Worm (Caenorhabditis elegans) whole organism, L4 larva: ENCODE results near the gene nhr-20.

Experiments
- R02D3.7 ChIP-seq: fragments of 150-350 bp; sonication (generic microtip); optimal IDR thresholded peaks from 3 replicates; lab custom pipeline; 2014; ENCODE audit warnings: missing biosample characterization, missing genetic modification characterization
- ama-1 ChIP-seq: fragments of 150-350 bp; optimal IDR thresholded peaks from 2 replicates; lab custom pipeline; 2014; ENCODE audit warnings: inconsistent platforms, mixed read lengths
- hlh-11 ChIP-seq: fragments of 200-800 bp; sonication (Bioruptor generic); optimal IDR thresholded peaks from 2 replicates; lab custom pipeline; 2018; ENCODE audit warnings: mild to moderate bottlenecking, missing genetic modification characterization, missing compliant biosample characterization
- jun-1 ChIP-seq: fragments of 150-350 bp; optimal IDR thresholded peaks from 2 replicates; lab custom pipeline; 2014; ENCODE audit warnings: missing biosample characterization, missing genetic modification reagents, missing genetic modification characterization
- lin-1 ChIP-seq: fragments of 200-800 bp; sonication (Bioruptor generic); IDR thresholded peaks from 2 replicates; pipeline ENCODE4 v1.3.6; 2022; ENCODE audit warnings: missing genetic modification reagents, missing genetic modification characterization, missing compliant biosample characterization
- lin-39 ChIP-seq: fragments of 150-350 bp; optimal IDR thresholded peaks from 2 replicates; lab custom pipeline; 2014; ENCODE audit warnings: missing biosample characterization, missing genetic modification reagents, missing genetic modification characterization
- nhr-25 ChIP-seq: sonication (generic microtip); optimal IDR thresholded peaks from 2 replicates; lab custom pipeline; 2017; ENCODE audit warnings: missing genetic modification characterization, mild to moderate bottlenecking, missing compliant biosample characterization, antibody characterized with exemption, moderate library complexity, borderline replicate concordance; ENCODE audit not compliant: insufficient read depth
- nhr-28 ChIP-seq: fragments of 150-350 bp; optimal IDR thresholded peaks from 2 replicates; lab custom pipeline; 2014; ENCODE audit warnings: missing biosample characterization, missing genetic modification characterization
- nhr-77 ChIP-seq: fragments of 150-350 bp; optimal IDR thresholded peaks from 2 replicates; lab custom pipeline; 2014; ENCODE audit warnings: missing biosample characterization, missing genetic modification characterization
- unc-130 ChIP-seq: sonication (generic microtip); optimal IDR thresholded peaks from 2 replicates; lab custom pipeline; 2016; ENCODE audit warnings: missing genetic modification reagents, missing genetic modification characterization, missing compliant biosample characterization
- unc-62 ChIP-seq, 3 experiments: fragments of 150-350 bp in 1 of 3; sonication (generic microtip); optimal IDR thresholded peaks in 2 of 3; peaks in 1 of 3; 1 replicate in 1 of 3; 2 replicates in 2 of 3; lab custom pipeline; 2014 to 2017; ENCODE audit warnings: missing biosample characterization in 3 of 3, missing genetic modification characterization in 3 of 3, missing genetic modification reagents in 3 of 3, missing genotype in 1 of 3
- vab-7 ChIP-seq: fragments of 200-800 bp; sonication (Bioruptor generic); IDR thresholded peaks from 2 replicates; pipeline ENCODE4 v1.3.6; 2022; ENCODE audit warnings: missing genetic modification reagents, missing genetic modification characterization, missing compliant biosample characterization
- zag-1 ChIP-seq: fragments of 150-350 bp; optimal IDR thresholded peaks from 2 replicates; lab custom pipeline; 2014; ENCODE audit warnings: missing biosample characterization, missing genetic modification characterization

- no peak for TF ChIP-seq nhr-28 (tag; lab: Kevin White, UChicago)
- no peak for TF ChIP-seq hlh-11 (tag; lab: Kevin White, UChicago)
- no peak for TF ChIP-seq unc-62 (GFP tag; optimal IDR thresholded peaks at IDR 0.05 in 1 of 2; lab: Kevin White, UChicago)
- TF ChIP-seq unc-62 (tag; optimal IDR thresholded peaks at IDR 0.05; lab: Kevin White, UChicago) = no peak
- TF ChIP-seq jun-1 (tag; lab: Kevin White, UChicago) = no peak
- no peak for TF ChIP-seq R02D3.7 (tag; lab: Kevin White, UChicago)
- no peak for TF ChIP-seq nhr-25
- TF ChIP-seq nhr-77 (tag; lab: Kevin White, UChicago) = no peak
- no peak for TF ChIP-seq ama-1 (lab: Kevin White, UChicago)
- no peak for TF ChIP-seq unc-130 (GFP tag; lab: Kevin White, UChicago)
- TF ChIP-seq zag-1 (tag; lab: Kevin White, UChicago) = no peak
- no peak for TF ChIP-seq lin-1
- TF ChIP-seq lin-39 (tag; lab: Kevin White, UChicago) = no peak
- TF ChIP-seq vab-7 (GFP tag; lab: Robert Waterston, UW) = no peak
Observed at ce11 chrIII:4210661-4211060, 22.4 kb downstream of the nhr-20 start.
